Worm (Caenorhabditis elegans): Measurements from ENCODE around the gene eol-1.

ce11 chrV:13984828-13985227 lies 4.1 kb upstream of the eol-1 start, which contains the start of gene end-1:
- TF ChIP-seq flt-1 (GFP tag; IDR thresholded peaks at IDR 0.05) (no peak), cog-1 (tag; optimal IDR thresholded peaks at IDR 0.05) (no peak), T22C8.4 (GFP tag; IDR thresholded peaks at IDR 0.05) (no peak), ztf-23 (GFP tag; IDR thresholded peaks at IDR 0.05) (no peak), ref-1 (GFP tag; conservative IDR thresholded peaks at IDR 0.05) (no peak)
